Worm (Caenorhabditis elegans): Measurements from ENCODE around the gene dnj-18.

The dnj-18 gene

ce11 chrIII:4735443-4735842, 37.5 kb downstream of the dnj-18 start, which contains the start of gene F17C8.7:
F17C8.7 (plus strand) TSS chrIII:4735743.
- TF ChIP-seq Y48G9A.11 (GFP tag; IDR thresholded peaks at IDR 0.05) (no peak), hmg-1.1 (GFP tag; IDR thresholded peaks at IDR 0.05) (no peak)

ce11 chrIII:4739975-4740374, 42.1 kb downstream of the dnj-18 start, which contains the start of gene ras-2:
ras-2 (minus strand) TSS chrIII:4740075.
- TF ChIP-seq nhr-237 (tag; optimal IDR thresholded peaks at IDR 0.05): no peak
- no peak for TF ChIP-seq spr-1 (tag; optimal IDR thresholded peaks at IDR 0.05)
- no peak for TF ChIP-seq dve-1 (tag; optimal IDR thresholded peaks at IDR 0.05; ENCODE audit: insufficient read depth)
- no peak for TF ChIP-seq ama-1 (optimal IDR thresholded peaks at IDR 0.05)
- no peak for TF ChIP-seq lin-15B (tag; optimal IDR thresholded peaks at IDR 0.05)
- no peak for TF ChIP-seq nhr-11 (tag; optimal IDR thresholded peaks at IDR 0.05)
- no peak for TF ChIP-seq ceh-32 (tag; optimal IDR thresholded peaks at IDR 0.05; ENCODE audit: poor library complexity)
- no peak for TF ChIP-seq php-3 (GFP tag; IDR thresholded peaks at IDR 0.05)
- TF ChIP-seq egl-27 (tag; optimal IDR thresholded peaks at IDR 0.05): no peak
- TF ChIP-seq set-16 (GFP tag; IDR thresholded peaks at IDR 0.05): no peak
- no peak for TF ChIP-seq spr-3 (GFP tag; optimal IDR thresholded peaks at IDR 0.05)
- no peak for TF ChIP-seq dmd-8 (GFP tag; IDR thresholded peaks at IDR 0.05)
- no peak for TF ChIP-seq mxl-3 (GFP tag; optimal IDR thresholded peaks at IDR 0.05)
- TF ChIP-seq lim-7 (GFP tag; IDR thresholded peaks at IDR 0.05): no peak
- TF ChIP-seq ceh-82 (tag; optimal IDR thresholded peaks at IDR 0.05): no peak
- TF ChIP-seq duxl-1 (tag; optimal IDR thresholded peaks at IDR 0.05; ENCODE audit: poor library complexity): no peak
- TF ChIP-seq ztf-7 (tag; optimal IDR thresholded peaks at IDR 0.05): no peak
- no peak for TF ChIP-seq daf-12 (tag; optimal IDR thresholded peaks at IDR 0.05)

- no peak for TF ChIP-seq lim-7 (GFP tag; IDR thresholded peaks at IDR 0.05)
- no peak for TF ChIP-seq ceh-32 (tag; optimal IDR thresholded peaks at IDR 0.05; ENCODE audit: poor library complexity)
- TF ChIP-seq lin-39 (tag; optimal IDR thresholded peaks at IDR 0.05): no peak
- TF ChIP-seq R02D3.7 (tag; optimal IDR thresholded peaks at IDR 0.05): no peak
- no peak for TF ChIP-seq Y48G9A.11 (GFP tag; IDR thresholded peaks at IDR 0.05)
- TF ChIP-seq nhr-11 (tag; optimal IDR thresholded peaks at IDR 0.05): peak; percentile 29
- peak; percentile 25 for TF ChIP-seq pqm-1 (tag; optimal IDR thresholded peaks at IDR 0.05)
- no peak for TF ChIP-seq ctbp-1 (GFP tag; IDR thresholded peaks at IDR 0.05)
- no peak for TF ChIP-seq madf-5 (GFP tag; IDR thresholded peaks at IDR 0.05)
- TF ChIP-seq aha-1 (tag): no peak
- TF ChIP-seq spr-1 (tag; optimal IDR thresholded peaks at IDR 0.05): no peak
- TF ChIP-seq skn-1 (tag; optimal IDR thresholded peaks at IDR 0.05): no peak
- no peak for TF ChIP-seq lin-38 (GFP tag; IDR thresholded peaks at IDR 0.05)
- TF ChIP-seq unc-62 (GFP tag; optimal IDR thresholded peaks at IDR 0.05 in 1 of 2): peak in 1 of 2 experiments; percentile 7
- TF ChIP-seq unc-62 (tag; optimal IDR thresholded peaks at IDR 0.05): no peak
- no peak for TF ChIP-seq jun-1 (tag; optimal IDR thresholded peaks at IDR 0.05)
- peak; percentile 2 for TF ChIP-seq hlh-30 (tag; optimal IDR thresholded peaks at IDR 0.05; ENCODE audit: insufficient read depth)
- TF ChIP-seq arid-1 (GFP tag; conservative IDR thresholded peaks at IDR 0.05): no peak
- TF ChIP-seq Y75B8A.6 (GFP tag; IDR thresholded peaks at IDR 0.05): no peak
- TF ChIP-seq madf-9 (GFP tag; conservative IDR thresholded peaks at IDR 0.05): no peak
- TF ChIP-seq mdl-1 (tag; optimal IDR thresholded peaks at IDR 0.05): no peak
- TF ChIP-seq ceh-28 (tag; optimal IDR thresholded peaks at IDR 0.05): no peak
- no peak for TF ChIP-seq daf-8 (GFP tag; IDR thresholded peaks at IDR 0.05)
- TF ChIP-seq nhr-111 (GFP tag; optimal IDR thresholded peaks at IDR 0.05): no peak
- TF ChIP-seq lsy-2 (tag; optimal IDR thresholded peaks at IDR 0.05): no peak
- TF ChIP-seq tra-1 (GFP tag; IDR thresholded peaks at IDR 0.05): no peak
- TF ChIP-seq nhr-25 (tag; optimal IDR thresholded peaks at IDR 0.05; ENCODE audit: borderline replicate concordance, insufficient read depth): no peak
- TF ChIP-seq dmd-6 (GFP tag; IDR thresholded peaks at IDR 0.05): no peak
- peak; percentile 33 for TF ChIP-seq nhr-28 (tag; optimal IDR thresholded peaks at IDR 0.05)
- TF ChIP-seq dmd-8 (GFP tag; IDR thresholded peaks at IDR 0.05): no peak
- no peak for TF ChIP-seq lin-29 (GFP tag; IDR thresholded peaks at IDR 0.05)
- TF ChIP-seq Y5F2A.4 (GFP tag; optimal IDR thresholded peaks at IDR 0.05): no peak
- TF ChIP-seq mxl-3 (GFP tag; optimal IDR thresholded peaks at IDR 0.05): peak; percentile 26
- TF ChIP-seq nhr-48 (tag; optimal IDR thresholded peaks at IDR 0.05): no peak
- no peak for TF ChIP-seq ceh-44 (GFP tag; IDR thresholded peaks at IDR 0.05)
Measured at ce11 chrIII:4740820-4741219, 42.9 kb downstream of the dnj-18 start.
